Fruit fly (Drosophila melanogaster) Kc167 (cell line): ENCODE results near the gene Zip88E.

Experiments used
- h ChIP-seq: fragments of >200 bp; optimal IDR thresholded peaks from 3 replicates; lab custom pipeline; 2018; ENCODE audit warnings: missing external identifiers
- insv ChIP-seq: fragments of >200 bp; optimal IDR thresholded peaks from 3 replicates; lab custom pipeline; 2018; ENCODE audit warnings: missing external identifiers

DNA sequence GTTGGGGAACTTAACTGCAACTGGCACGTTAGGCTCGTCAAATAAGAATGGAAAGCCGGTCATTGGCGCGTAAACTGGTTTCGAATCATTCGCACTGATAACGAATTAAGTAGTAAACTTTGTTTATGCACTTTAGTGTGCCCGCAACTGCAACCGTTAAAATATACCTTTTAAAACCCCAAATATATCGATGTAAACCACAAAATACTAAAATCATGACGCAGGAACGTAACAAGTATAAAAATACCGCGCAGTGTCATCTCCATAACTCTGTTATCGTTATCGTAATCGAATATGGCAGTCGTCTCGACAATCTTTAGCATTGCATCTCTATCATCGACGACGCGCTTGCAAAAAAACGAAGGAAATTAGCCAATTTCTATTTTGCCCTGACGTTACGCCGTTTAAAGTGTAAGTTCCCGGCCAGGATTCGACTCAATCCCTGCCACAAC lies 43.2 kb upstream of the Zip88E start, which contains the start of the genes CG31344 and Caf1-55:
- TF ChIP-seq h (lab: Kevin White, UChicago), result no peak
- no peak for TF ChIP-seq insv (lab: Kevin White, UChicago)
